Fruit fly (Drosophila melanogaster): ENCODE measurements around the gene CG15578.

Gene CG15578

dm6 chrX:4324781-4325180 lies 47.0 kb upstream of the CG15578 start (continued):
- peak; percentile 97 for TF ChIP-seq CG12299 (tag; optimal IDR thresholded peaks at IDR 0.05)

dm6 chrX:4323911-4324368 lies 46.2 kb upstream of the CG15578 start:
- TF ChIP-seq Rx (GFP tag; IDR thresholded peaks at IDR 0.05) (peak; percentile 35; the same call in 1 of the 2 replicates), tx (GFP tag; optimal IDR thresholded peaks at IDR 0.05) (peak; percentile 21), Doc2 (GFP tag; IDR thresholded peaks at IDR 0.05) (no peak), eyg (GFP tag; optimal IDR thresholded peaks at IDR 0.05) (peak; percentile 5), Xrp1 (GFP tag; IDR thresholded peaks at IDR 0.05) (peak; percentile 69), CG5180 (GFP tag; optimal IDR thresholded peaks at IDR 0.05) (no peak), CG31224 (GFP tag; IDR thresholded peaks at IDR 0.05) (0 out of 2 replicates have a peak, but pooled peaks have one; percentile 9), slp2 (GFP tag; optimal IDR thresholded peaks at IDR 0.05) (peak; percentile 27), tup (GFP tag; optimal IDR thresholded peaks at IDR 0.05) (no peak), bowl (GFP tag; IDR thresholded peaks at IDR 0.05) (no peak), Usf (GFP tag; optimal IDR thresholded peaks at IDR 0.05) (peak; percentile 23), CG2202 (tag; optimal IDR thresholded peaks at IDR 0.05) (no peak), phol (tag; optimal IDR thresholded peaks at IDR 0.05) (peak; percentile 70), CG9215 (GFP tag; IDR thresholded peaks at IDR 0.05) (peak; percentile 41; the same call in 1 of the 2 replicates), jing (GFP tag; optimal IDR thresholded peaks at IDR 0.05) (no peak), Dip2 (GFP tag; IDR thresholded peaks at IDR 0.05) (no peak), maf-S (GFP tag; optimal IDR thresholded peaks at IDR 0.05) (peak; percentile 21), emc (GFP tag; optimal IDR thresholded peaks at IDR 0.05) (peak; percentile 49), zfh2 (GFP tag; optimal IDR thresholded peaks at IDR 0.05) (peak; percentile 70), onecut (GFP tag; IDR thresholded peaks at IDR 0.05) (peak; percentile 16; the same call in 1 of the 2 replicates), psq (GFP tag; optimal IDR thresholded peaks at IDR 0.05) (no peak), CG1792 (GFP tag; optimal IDR thresholded peaks at IDR 0.05) (peak; percentile 28), CG12659 (GFP tag; optimal IDR thresholded peaks at IDR 0.05) (peak; percentile 68), Atf3 (GFP tag; optimal IDR thresholded peaks at IDR 0.05) (no peak), croc (GFP tag; conservative IDR thresholded peaks at IDR 0.05) (no peak), CG17359 (tag; optimal IDR thresholded peaks at IDR 0.05) (peak; percentile 61), CoRest (tag; optimal IDR thresholded peaks at IDR 0.05) (peak; percentile 68), Chrac-16 (GFP tag; optimal IDR thresholded peaks at IDR 0.05) (peak; percentile 45), ATbp (GFP tag; optimal IDR thresholded peaks at IDR 0.05) (no peak), Ets65A (GFP tag) (peak; percentile 93), klu (GFP tag; IDR thresholded peaks at IDR 0.05) (0 out of 2 replicates have a peak, but pooled peaks have one; percentile 29), Max (GFP tag; optimal IDR thresholded peaks at IDR 0.05) (peak; percentile 16), CG1603 (tag; optimal IDR thresholded peaks at IDR 0.05) (peak; percentile 21), Taf1 (GFP tag; IDR thresholded peaks at IDR 0.05) (no peak), CG4707 (GFP tag; optimal IDR thresholded peaks at IDR 0.05) (no peak), Dp (GFP tag; optimal IDR thresholded peaks at IDR 0.05) (no peak), CG9797 (GFP tag; optimal IDR thresholded peaks at IDR 0.05) (no peak), CG16813 (GFP tag; IDR thresholded peaks at IDR 0.05; ENCODE audit: partially characterized antibody) (no peak), CG7271 (tag; optimal IDR thresholded peaks at IDR 0.05) (no peak), gro (GFP tag; optimal IDR thresholded peaks at IDR 0.05) (peak; percentile 46), Oli (tag; optimal IDR thresholded peaks at IDR 0.05) (peak; percentile 60), Myb (GFP tag; optimal IDR thresholded peaks at IDR 0.05) (peak; percentile 19), Neu2 (GFP tag; optimal IDR thresholded peaks at IDR 0.05; ENCODE audit: borderline replicate concordance) (no peak), en (GFP tag; optimal IDR thresholded peaks at IDR 0.05) (no peak), tap (tag; optimal IDR thresholded peaks at IDR 0.05) (peak; percentile 22), unpg (GFP tag; optimal IDR thresholded peaks at IDR 0.05) (peak; percentile 69), CG11398 (GFP tag; optimal IDR thresholded peaks at IDR 0.05) (no peak), CG10366 (GFP tag; IDR thresholded peaks at IDR 0.05) (no peak; the same call in 1 of the 2 replicates)

Data from whole organism, embryonic.